Fruit fly (Drosophila melanogaster) whole organism, pupa: ENCODE results near the gene CG3337.

Experiments
- CG10348 ChIP-seq: fragments of 200-800 bp; sonication (Bioruptor generic); IDR thresholded peaks from 2 replicates; pipeline ENCODE4 v1.3.6; 2022; ENCODE audit warnings: missing biosample characterization, missing genetic modification characterization
- CG12605 ChIP-seq: fragments of 200-800 bp; sonication (Bioruptor generic); IDR thresholded peaks from 2 replicates; pipeline ENCODE4 v1.3.6; 2022; ENCODE audit warnings: missing biosample characterization, missing genetic modification characterization
- CG13204 ChIP-seq: fragments of 200-800 bp; sonication (Bioruptor generic); optimal IDR thresholded peaks from 2 replicates; lab custom pipeline; 2018; ENCODE audit warnings: missing biosample characterization, mild to moderate bottlenecking, missing genetic modification characterization, moderate library complexity
- CG14655 ChIP-seq: fragments of 200-800 bp; sonication (Bioruptor generic); optimal IDR thresholded peaks from 3 replicates; lab custom pipeline; 2017; ENCODE audit warnings: mild to moderate bottlenecking, missing biosample characterization, missing genetic modification reagents, missing genetic modification characterization
- CG15710 ChIP-seq: fragments of 200-800 bp; sonication (Bioruptor generic); optimal IDR thresholded peaks from 2 replicates; lab custom pipeline; 2018; ENCODE audit warnings: missing biosample characterization, mild to moderate bottlenecking, missing genetic modification characterization, moderate library complexity
- CG17806 ChIP-seq: fragments of 200-800 bp; sonication (Bioruptor generic); optimal IDR thresholded peaks from 2 replicates; lab custom pipeline; 2018; ENCODE audit warnings: missing biosample characterization, mild to moderate bottlenecking, missing genetic modification characterization, moderate library complexity
- CG32121 ChIP-seq: fragments of 200-800 bp; sonication (Bioruptor generic); IDR thresholded peaks from 2 replicates; pipeline ENCODE4 v1.3.6; 2022; ENCODE audit warnings: missing biosample characterization, missing genetic modification characterization
- CG34367 ChIP-seq: fragments of 200-800 bp; sonication (Bioruptor generic); optimal IDR thresholded peaks from 2 replicates; lab custom pipeline; 2018; ENCODE audit warnings: missing biosample characterization, mild to moderate bottlenecking, missing genetic modification characterization
- CG4496 ChIP-seq: fragments of 200-800 bp; sonication (Bioruptor generic); IDR thresholded peaks from 3 replicates; pipeline ENCODE4 v1.3.6; 2022; ENCODE audit warnings: missing biosample characterization, missing genetic modification characterization
- CG8159 ChIP-seq: fragments of 200-800 bp; sonication (Bioruptor generic); optimal IDR thresholded peaks from 3 replicates; lab custom pipeline; 2018; ENCODE audit warnings: missing biosample characterization, mild to moderate bottlenecking, missing genetic modification characterization, moderate library complexity
- CG8301 ChIP-seq: fragments of 200-800 bp; sonication (Bioruptor generic); optimal IDR thresholded peaks from 2 replicates; lab custom pipeline; 2018; ENCODE audit warnings: missing biosample characterization, mild to moderate bottlenecking, missing genetic modification characterization
- CG9948 ChIP-seq: fragments of 200-800 bp; sonication (Bioruptor generic); optimal IDR thresholded peaks from 2 replicates; lab custom pipeline; 2018; ENCODE audit warnings: missing biosample characterization, mild to moderate bottlenecking, missing genetic modification characterization, moderate library complexity
- D1 ChIP-seq: fragments of 200-800 bp; sonication (Bioruptor generic); optimal IDR thresholded peaks from 2 replicates; lab custom pipeline; 2018; ENCODE audit warnings: missing biosample characterization, mild to moderate bottlenecking, missing genetic modification characterization, moderate library complexity
- EcR ChIP-seq: fragments of 200-800 bp; sonication (Bioruptor generic); optimal IDR thresholded peaks from 3 replicates; lab custom pipeline; 2019; ENCODE audit warnings: missing biosample characterization, missing genetic modification characterization, mild to moderate bottlenecking, moderate library complexity, missing genetic modification reagents
- Ets98B ChIP-seq: fragments of 200-800 bp; sonication (Bioruptor generic); IDR thresholded peaks from 2 replicates; pipeline ENCODE4 v1.3.6; 2022; ENCODE audit warnings: missing biosample characterization, missing genetic modification characterization
- Pif1A ChIP-seq: fragments of 200-800 bp; sonication (Bioruptor generic); optimal IDR thresholded peaks from 3 replicates; lab custom pipeline; 2016; ENCODE audit warnings: missing biosample characterization, missing genetic modification characterization
- Pif1B ChIP-seq: fragments of 200-800 bp; sonication (Bioruptor generic); optimal IDR thresholded peaks from 3 replicates; lab custom pipeline; 2016; ENCODE audit warnings: missing biosample characterization, missing genetic modification characterization
- Snoo ChIP-seq: fragments of 200-800 bp; sonication (Bioruptor generic); optimal IDR thresholded peaks from 3 replicates; lab custom pipeline; 2017; ENCODE audit warnings: missing biosample characterization, mild to moderate bottlenecking, missing genetic modification characterization, inconsistent platforms
- fd96Ca ChIP-seq: fragments of 200-800 bp; sonication (Bioruptor generic); IDR thresholded peaks from 3 replicates; pipeline ENCODE4 v1.3.6; 2022; ENCODE audit warnings: missing biosample characterization, missing genetic modification characterization
- gl ChIP-seq: fragments of 200-800 bp; sonication (Bioruptor generic); optimal IDR thresholded peaks from 2 replicates; lab custom pipeline; 2018; ENCODE audit warnings: missing biosample characterization, mild to moderate bottlenecking, missing genetic modification characterization
- rn ChIP-seq: fragments of 200-800 bp; sonication (Bioruptor generic); IDR thresholded peaks from 2 replicates; pipeline ENCODE4 v1.3.6; 2022; ENCODE audit warnings: missing biosample characterization, missing genetic modification characterization

The CG3337 gene

dm6 chr3R:21223453-21224057, at the start of gene CG3337, which contains the start of gene Nelf-A:
Gene CG3337, minus strand, starts transcription at chr3R:21223584.
Gene Nelf-A, plus strand, starts transcription at chr3R:21223704.
- TF ChIP-seq CG34367 (tag; lab: Kevin White, UChicago) (peak; percentile 13), Pif1A (no peak), fd96Ca (GFP tag; lab: Robert Waterston, UW) (0 out of 3 replicates have a peak, but pooled peaks have one; percentile 21), CG32121 (GFP tag; lab: Robert Waterston, UW) (no peak), rn (GFP tag; lab: Robert Waterston, UW) (peak; percentile 38; the same call in 1 of the 2 replicates), Snoo (tag; lab: Kevin White, UChicago) (peak; percentile 53), CG13204 (GFP tag; lab: Kevin White, UChicago) (no peak), CG4496 (GFP tag; lab: Robert Waterston, UW) (peak; percentile 77), CG8301 (tag; lab: Kevin White, UChicago) (no peak), EcR (GFP tag; lab: Kevin White, UChicago) (no peak), CG10348 (GFP tag; lab: Robert Waterston, UW) (no peak), CG12605 (GFP tag; lab: Robert Waterston, UW) (0 out of 2 replicates have a peak, but pooled peaks have one; percentile 13), CG9948 (tag; lab: Kevin White, UChicago) (no peak), Ets98B (GFP tag; lab: Robert Waterston, UW) (peak; percentile 48), CG15710 (tag; lab: Kevin White, UChicago) (peak; percentile 41), gl (tag; lab: Kevin White, UChicago) (no peak)

- TF ChIP-seq CG8159 (tag; lab: Kevin White, UChicago) (no peak), CG17806 (tag; lab: Kevin White, UChicago) (no peak), Snoo (tag; lab: Kevin White, UChicago) (no peak), EcR (GFP tag; lab: Kevin White, UChicago) (no peak), CG15710 (tag; lab: Kevin White, UChicago) (no peak), CG8301 (tag; lab: Kevin White, UChicago) (no peak), Pif1A (no peak), CG9948 (tag; lab: Kevin White, UChicago) (no peak)
These were observed 47.8 kb upstream of the CG3337 start for dm6 chr3R:21271208-21271607.

- TF ChIP-seq CG17806 (tag; lab: Kevin White, UChicago) (no peak), CG14655 (GFP tag; lab: Kevin White, UChicago) (no peak), Pif1B (GFP tag; lab: Kevin White, UChicago) (no peak), CG8159 (tag; lab: Kevin White, UChicago) (no peak), CG34367 (tag; lab: Kevin White, UChicago) (no peak), Pif1A (no peak), CG8301 (tag; lab: Kevin White, UChicago) (no peak), CG12605 (GFP tag; lab: Robert Waterston, UW) (no peak), CG4496 (GFP tag; lab: Robert Waterston, UW) (no peak), CG13204 (GFP tag; lab: Kevin White, UChicago) (no peak), EcR (GFP tag; lab: Kevin White, UChicago) (no peak), CG9948 (tag; lab: Kevin White, UChicago) (no peak), CG32121 (GFP tag; lab: Robert Waterston, UW) (no peak)
These were observed 47.3 kb upstream of the CG3337 start for dm6 chr3R:21270609-21271143.

- TF ChIP-seq EcR (GFP tag; lab: Kevin White, UChicago) (peak; percentile 12), D1 (tag; lab: Kevin White, UChicago) (no peak), CG8301 (tag; lab: Kevin White, UChicago) (no peak), CG12605 (GFP tag; lab: Robert Waterston, UW) (0 out of 2 replicates have a peak, but pooled peaks have one; percentile 23), Ets98B (GFP tag; lab: Robert Waterston, UW) (no peak), CG4496 (GFP tag; lab: Robert Waterston, UW) (peak; percentile 52; the same call in 2 of the 3 replicates), Pif1B (GFP tag; lab: Kevin White, UChicago) (no peak), fd96Ca (GFP tag; lab: Robert Waterston, UW) (peak; percentile 51; the same call in 1 of the 3 replicates), CG8159 (tag; lab: Kevin White, UChicago) (no peak), CG17806 (tag; lab: Kevin White, UChicago) (no peak), gl (tag; lab: Kevin White, UChicago) (no peak), rn (GFP tag; lab: Robert Waterston, UW) (no peak), CG32121 (GFP tag; lab: Robert Waterston, UW) (no peak), Snoo (tag; lab: Kevin White, UChicago) (peak; percentile 38), CG9948 (tag; lab: Kevin White, UChicago) (no peak), CG10348 (GFP tag; lab: Robert Waterston, UW) (no peak), CG14655 (GFP tag; lab: Kevin White, UChicago) (no peak), CG13204 (GFP tag; lab: Kevin White, UChicago) (no peak), CG34367 (tag; lab: Kevin White, UChicago) (no peak), Pif1A (no peak), CG15710 (tag; lab: Kevin White, UChicago) (no peak)
These were observed 46.5 kb upstream of the CG3337 start, which contains the start of the genes AP-2sigma and Idi for dm6 chr3R:21269923-21270322. Gene AP-2sigma, minus strand, starts transcription at chr3R:21270075. Gene Idi, plus strand, starts transcription at chr3R:21270126.

dm6 chr3R:21268873-21269272, 45.5 kb upstream of the CG3337 start, which contains the start of gene Rab1:
Gene Rab1, minus strand, starts transcription at chr3R:21269060.
- TF ChIP-seq CG32121 (GFP tag; lab: Robert Waterston, UW) = 0 out of 2 replicates have a peak, but pooled peaks have one; percentile 23
- peak; percentile 56 for TF ChIP-seq Snoo (tag; lab: Kevin White, UChicago)
- TF ChIP-seq CG34367 (tag; lab: Kevin White, UChicago) = no peak
- no peak for TF ChIP-seq EcR (GFP tag; lab: Kevin White, UChicago)
- no peak for TF ChIP-seq CG10348 (GFP tag; lab: Robert Waterston, UW)
- TF ChIP-seq Ets98B (GFP tag; lab: Robert Waterston, UW) = 0 out of 2 replicates have a peak, but pooled peaks have one; percentile 7
- no peak for TF ChIP-seq rn (GFP tag; lab: Robert Waterston, UW)
- no peak for TF ChIP-seq Pif1B (GFP tag; lab: Kevin White, UChicago)
- TF ChIP-seq CG9948 (tag; lab: Kevin White, UChicago) = no peak
- no peak for TF ChIP-seq CG17806 (tag; lab: Kevin White, UChicago)
- peak; percentile 52; the same call in 1 of the 3 replicates for TF ChIP-seq fd96Ca (GFP tag; lab: Robert Waterston, UW)
- TF ChIP-seq CG12605 (GFP tag; lab: Robert Waterston, UW) = no peak
- no peak for TF ChIP-seq CG8301 (tag; lab: Kevin White, UChicago)
- no peak for TF ChIP-seq D1 (tag; lab: Kevin White, UChicago)
- 0 out of 3 replicates have a peak, but pooled peaks have one; percentile 62 for TF ChIP-seq CG4496 (GFP tag; lab: Robert Waterston, UW)
- peak; percentile 11 for TF ChIP-seq CG8159 (tag; lab: Kevin White, UChicago)
- no peak for TF ChIP-seq CG15710 (tag; lab: Kevin White, UChicago)
- TF ChIP-seq Pif1A = no peak
- TF ChIP-seq gl (tag; lab: Kevin White, UChicago) = no peak
- TF ChIP-seq CG13204 (GFP tag; lab: Kevin White, UChicago) = no peak
- TF ChIP-seq CG14655 (GFP tag; lab: Kevin White, UChicago) = no peak
